Worm (Caenorhabditis elegans): Measurements from ENCODE around the gene mlck-1.

The mlck-1 gene

DNA sequence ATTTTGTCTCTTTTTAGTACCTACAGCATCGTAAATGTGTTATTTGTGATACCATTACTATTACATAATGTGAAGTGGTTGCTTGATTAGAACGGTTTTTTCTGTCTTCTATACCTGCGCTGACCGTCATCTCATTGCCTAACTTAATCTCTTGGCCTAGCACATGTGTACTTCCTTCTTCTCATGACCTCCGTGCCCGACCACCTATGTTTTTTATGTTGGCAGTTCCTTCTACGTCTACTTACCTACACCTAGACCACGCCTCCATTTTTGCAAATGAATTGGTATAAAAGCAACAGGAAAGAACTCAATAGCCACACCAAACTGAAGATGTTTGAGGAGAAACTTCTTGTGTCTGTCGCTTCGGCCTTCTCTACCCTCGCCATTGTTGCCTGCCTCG is 7.7 kb upstream of the mlck-1 start, which contains the start of gene col-176:
col-176 (plus strand) TSS at position 301 of the 400 bp plus-strand sequence.
- no peak for TF ChIP-seq elt-4 (tag; optimal IDR thresholded peaks at IDR 0.05)
- no peak for TF ChIP-seq ceh-45 (GFP tag; IDR thresholded peaks at IDR 0.05)
- no peak for TF ChIP-seq ceh-34 (tag; optimal IDR thresholded peaks at IDR 0.05)
- TF ChIP-seq pqm-1 (tag; optimal IDR thresholded peaks at IDR 0.05): no peak
- TF ChIP-seq F13H6.1 (tag; optimal IDR thresholded peaks at IDR 0.05): no peak
- no peak for TF ChIP-seq C38D4.7 (GFP tag; optimal IDR thresholded peaks at IDR 0.05)
- TF ChIP-seq ceh-9 (tag; optimal IDR thresholded peaks at IDR 0.05): no peak
- TF ChIP-seq ceh-2 (tag; optimal IDR thresholded peaks at IDR 0.05): no peak
- TF ChIP-seq tbx-7 (tag; optimal IDR thresholded peaks at IDR 0.05): no peak
- no peak for TF ChIP-seq rnt-1 (tag; optimal IDR thresholded peaks at IDR 0.05)
- no peak for TF ChIP-seq lim-6 (tag; optimal IDR thresholded peaks at IDR 0.05)
- no peak for TF ChIP-seq unc-55 (GFP tag; optimal IDR thresholded peaks at IDR 0.05)
- no peak for TF ChIP-seq elt-2 (tag; optimal IDR thresholded peaks at IDR 0.05)

- TF ChIP-seq sdc-2 (tag; optimal IDR thresholded peaks at IDR 0.05) (no peak), T23F11.4 (GFP tag; optimal IDR thresholded peaks at IDR 0.05) (no peak), eyg-1 (tag; optimal IDR thresholded peaks at IDR 0.05) (no peak), ama-1 (optimal IDR thresholded peaks at IDR 0.05) (no peak), unc-55 (GFP tag; optimal IDR thresholded peaks at IDR 0.05) (no peak), Y22D7AL.16 (tag; optimal IDR thresholded peaks at IDR 0.05) (no peak), lim-6 (tag; optimal IDR thresholded peaks at IDR 0.05) (no peak), pat-9 (tag; optimal IDR thresholded peaks at IDR 0.05) (no peak), sox-2 (GFP tag; IDR thresholded peaks at IDR 0.05) (no peak), dve-1 (tag; optimal IDR thresholded peaks at IDR 0.05) (no peak), elt-2 (tag; optimal IDR thresholded peaks at IDR 0.05) (no peak), elt-4 (tag; optimal IDR thresholded peaks at IDR 0.05) (no peak), nhr-11 (tag; optimal IDR thresholded peaks at IDR 0.05) (no peak), fkh-6 (tag; optimal IDR thresholded peaks at IDR 0.05) (no peak), nfya-1 (tag; optimal IDR thresholded peaks at IDR 0.05) (no peak), tbx-2 (tag; optimal IDR thresholded peaks at IDR 0.05) (no peak), ceh-30 (tag; optimal IDR thresholded peaks at IDR 0.05) (no peak), ref-2 (tag; optimal IDR thresholded peaks at IDR 0.05) (no peak)
Measured at ce11 chrX:10076334-10076733, 6.7 kb upstream of the mlck-1 start.

- no peak for TF ChIP-seq ceh-6 (GFP tag; optimal IDR thresholded peaks at IDR 0.05)
- TF ChIP-seq ceh-45 (GFP tag; IDR thresholded peaks at IDR 0.05): no peak
- TF ChIP-seq ahr-1 (tag; optimal IDR thresholded peaks at IDR 0.05): no peak
- TF ChIP-seq pax-1 (tag; optimal IDR thresholded peaks at IDR 0.05): no peak
- TF ChIP-seq ceh-2 (tag; optimal IDR thresholded peaks at IDR 0.05): no peak
- no peak for TF ChIP-seq ceh-22 (tag; optimal IDR thresholded peaks at IDR 0.05)
- no peak for TF ChIP-seq hlh-13 (GFP tag; optimal IDR thresholded peaks at IDR 0.05)
- TF ChIP-seq ceh-31 (tag; optimal IDR thresholded peaks at IDR 0.05): no peak
- no peak for TF ChIP-seq syd-9 (tag; optimal IDR thresholded peaks at IDR 0.05)
- TF ChIP-seq sdc-2 (tag; optimal IDR thresholded peaks at IDR 0.05): no peak
- TF ChIP-seq sox-2 (GFP tag; IDR thresholded peaks at IDR 0.05): no peak
- TF ChIP-seq unc-55 (GFP tag; optimal IDR thresholded peaks at IDR 0.05): no peak
- no peak for TF ChIP-seq lin-11 (tag; optimal IDR thresholded peaks at IDR 0.05)
- no peak for TF ChIP-seq Y22D7AL.16 (tag; optimal IDR thresholded peaks at IDR 0.05)
- TF ChIP-seq elt-4 (tag; optimal IDR thresholded peaks at IDR 0.05): no peak
- TF ChIP-seq F13H6.1 (tag; optimal IDR thresholded peaks at IDR 0.05): no peak
- TF ChIP-seq ceh-18 (tag; optimal IDR thresholded peaks at IDR 0.05): no peak
- TF ChIP-seq sox-4 (tag; optimal IDR thresholded peaks at IDR 0.05): no peak
- TF ChIP-seq madf-2 (tag; optimal IDR thresholded peaks at IDR 0.05): no peak
- TF ChIP-seq ceh-30 (tag; optimal IDR thresholded peaks at IDR 0.05): no peak
Measured at ce11 chrX:10074988-10075387, 5.4 kb upstream of the mlck-1 start, which contains the start of gene dao-4. Gene dao-4 (plus strand): TSS chrX:10075288.

DNA sequence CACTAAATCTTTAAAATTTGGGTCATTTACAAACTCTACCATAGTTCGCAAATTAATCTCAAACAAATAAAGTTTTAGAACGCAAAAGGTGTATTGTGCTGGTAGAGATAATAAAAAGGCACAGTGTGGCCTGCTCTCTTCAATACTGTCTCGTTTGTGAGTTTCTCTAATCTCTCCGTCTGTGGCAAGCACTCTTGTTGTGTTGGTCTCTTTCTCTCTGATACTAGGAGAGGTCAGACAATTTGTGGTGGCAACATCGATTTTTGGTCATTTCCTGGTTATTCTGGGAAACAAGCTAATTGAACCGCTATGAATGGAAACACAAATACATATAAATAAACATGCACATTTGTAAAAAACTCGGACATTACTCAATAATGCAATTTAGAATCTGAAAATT is 4.6 kb upstream of the mlck-1 start, which contains the start of gene ZC373.5:
ZC373.5 (minus strand) TSS at position 159 of the 400 bp plus-strand sequence.
- no peak for TF ChIP-seq lim-6 (tag; optimal IDR thresholded peaks at IDR 0.05)
- no peak for TF ChIP-seq tbx-2 (tag; optimal IDR thresholded peaks at IDR 0.05)
- TF ChIP-seq pax-1 (tag; optimal IDR thresholded peaks at IDR 0.05): no peak
- peak; percentile 36 for TF ChIP-seq elt-2 (tag; optimal IDR thresholded peaks at IDR 0.05)

Data from whole organism, late embryonic.